Worm (Caenorhabditis elegans) whole organism, late embryonic: ENCODE results near the gene B0348.2.

Source experiments
- C08G9.2 ChIP-seq: sonication (generic microtip); optimal IDR thresholded peaks from 2 replicates; lab custom pipeline; 2016; ENCODE audit warnings: mild to moderate bottlenecking, missing genetic modification characterization, moderate library complexity, missing compliant biosample characterization
- T23F11.4 ChIP-seq: fragments of 200-800 bp; sonication (Bioruptor generic); optimal IDR thresholded peaks from 2 replicates; lab custom pipeline; 2018; ENCODE audit warnings: mild to moderate bottlenecking, missing genetic modification characterization, missing compliant biosample characterization
- Y22D7AL.16 ChIP-seq: sonication (generic microtip); optimal IDR thresholded peaks from 2 replicates; lab custom pipeline; 2016; ENCODE audit warnings: missing genetic modification characterization, missing compliant biosample characterization
- ceh-31 ChIP-seq: sonication (generic microtip); optimal IDR thresholded peaks from 2 replicates; lab custom pipeline; 2016; ENCODE audit warnings: missing genetic modification characterization, missing compliant biosample characterization
- hlh-8 ChIP-seq: sonication (generic microtip); optimal IDR thresholded peaks from 2 replicates; lab custom pipeline; 2016; ENCODE audit warnings: missing genotype, missing genetic modification characterization, missing compliant biosample characterization
- nhr-11 ChIP-seq: fragments of 150-350 bp; optimal IDR thresholded peaks from 2 replicates; lab custom pipeline; 2014; ENCODE audit warnings: missing biosample characterization, missing genetic modification characterization
- pha-4 ChIP-seq: fragments of 150-350 bp; optimal IDR thresholded peaks from 2 replicates; lab custom pipeline; 2018; ENCODE audit warnings: missing biosample characterization, missing genetic modification reagents, missing genetic modification characterization
- ref-2 ChIP-seq: sonication (generic microtip); optimal IDR thresholded peaks from 2 replicates; lab custom pipeline; 2016; ENCODE audit warnings: missing genetic modification characterization, missing compliant biosample characterization
- tbx-2 ChIP-seq: sonication (generic microtip); optimal IDR thresholded peaks from 2 replicates; lab custom pipeline; 2016; ENCODE audit warnings: missing genetic modification characterization, missing compliant biosample characterization
- unc-3 ChIP-seq, 2 experiments: fragments of 200-800 bp in 1 of 2; sonication (Bioruptor generic) in 1 of 2; sonication (generic microtip) in 1 of 2; conservative IDR thresholded peaks in 1 of 2; optimal IDR thresholded peaks in 1 of 2; 2 replicates each; pipeline versions ENCODE4 v1.3.6 to Lab custom; 2016 to 2022; ENCODE audit warnings: missing compliant biosample characterization in 2 of 2, missing genetic modification characterization in 2 of 2, missing genetic modification reagents in 1 of 2

- TF ChIP-seq T23F11.4 = no peak
- TF ChIP-seq unc-3 (GFP tag; conservative IDR thresholded peaks at IDR 0.05; lab: Robert Waterston, UW) = no peak
- TF ChIP-seq unc-3 (tag; optimal IDR thresholded peaks at IDR 0.05; lab: Kevin White, UChicago) = no peak
- TF ChIP-seq ref-2 = no peak
- no peak for TF ChIP-seq hlh-8 (tag; lab: Kevin White, UChicago)
- TF ChIP-seq nhr-11 (tag; lab: Kevin White, UChicago) = no peak
- TF ChIP-seq tbx-2 (tag; lab: Kevin White, UChicago) = no peak
- TF ChIP-seq C08G9.2 (tag; lab: Kevin White, UChicago) = no peak
- TF ChIP-seq Y22D7AL.16 = no peak
- TF ChIP-seq pha-4 (tag; lab: Kevin White, UChicago) = no peak
- TF ChIP-seq ceh-31 = no peak
These were observed 43.8 kb upstream of the B0348.2 start, which contains the start of gene idpp-2 for ce11 chrV:1335-1734.
